Fruit fly (Drosophila melanogaster) whole organism, embryonic: ENCODE measurements around the gene CG13928.

Experiments
- Ada2b ChIP-seq: fragments of 200-800 bp; sonication (Bioruptor generic); IDR thresholded peaks from 2 replicates; pipeline ENCODE4 v1.3.6; 2022; ENCODE audit warnings: missing biosample characterization, missing genetic modification characterization
- CG11504 ChIP-seq: fragments of 200-800 bp; sonication (Bioruptor generic); optimal IDR thresholded peaks from 3 replicates; lab custom pipeline; 2019; ENCODE audit warnings: missing biosample characterization, mild to moderate bottlenecking, missing genetic modification characterization, moderate library complexity
- CG13424 ChIP-seq: fragments of 200-800 bp; sonication (Bioruptor generic); optimal IDR thresholded peaks from 2 replicates; lab custom pipeline; 2019; ENCODE audit warnings: missing biosample characterization, mild to moderate bottlenecking, missing genetic modification characterization, moderate library complexity
- CG13624 ChIP-seq: fragments of 200-800 bp; sonication (Bioruptor generic); optimal IDR thresholded peaks from 2 replicates; lab custom pipeline; 2016; ENCODE audit warnings: missing biosample characterization, missing genetic modification characterization
- CG16863 ChIP-seq: fragments of 200-800 bp; sonication (Bioruptor generic); optimal IDR thresholded peaks from 3 replicates; lab custom pipeline; 2016; ENCODE audit warnings: missing biosample characterization, missing genetic modification characterization
- CG18476 ChIP-seq: fragments of 200-800 bp; sonication (Bioruptor generic); optimal IDR thresholded peaks from 2 replicates; lab custom pipeline; 2016; ENCODE audit warnings: missing biosample characterization, mild to moderate bottlenecking, missing genetic modification characterization
- CG2202 ChIP-seq: fragments of 200-800 bp; sonication (Bioruptor generic); optimal IDR thresholded peaks from 2 replicates; lab custom pipeline; 2018; ENCODE audit warnings: missing biosample characterization, mild to moderate bottlenecking, missing genetic modification characterization
- CG2712 ChIP-seq: fragments of 200-800 bp; optimal IDR thresholded peaks from 3 replicates; lab custom pipeline; 2019; ENCODE audit warnings: missing biosample characterization, mild to moderate bottlenecking, missing genetic modification characterization, moderate library complexity
- CG32532 ChIP-seq: fragments of 200-800 bp; sonication (Bioruptor generic); IDR thresholded peaks from 2 replicates; pipeline ENCODE4 v1.3.6; 2022; ENCODE audit warnings: missing biosample characterization, missing genetic modification characterization
- CG32772 ChIP-seq: fragments of 200-800 bp; sonication (Bioruptor generic); IDR thresholded peaks from 2 replicates; pipeline ENCODE4 v1.3.6; 2022; ENCODE audit warnings: missing biosample characterization, missing genetic modification characterization
- CG34422 ChIP-seq: fragments of 200-800 bp; sonication (Bioruptor generic); IDR thresholded peaks from 3 replicates; pipeline ENCODE4 v1.3.6; 2022; ENCODE audit warnings: missing biosample characterization, missing genetic modification characterization
- CG6654 ChIP-seq: fragments of 200-800 bp; sonication (Bioruptor generic); optimal IDR thresholded peaks from 2 replicates; lab custom pipeline; 2017; ENCODE audit warnings: missing biosample characterization, mild to moderate bottlenecking, missing genetic modification characterization
- CG9437 ChIP-seq: fragments of 200-800 bp; sonication (Bioruptor generic); optimal IDR thresholded peaks from 2 replicates; lab custom pipeline; 2018; ENCODE audit warnings: missing biosample characterization, mild to moderate bottlenecking, missing genetic modification characterization
- Chrac-16 ChIP-seq: fragments of 200-800 bp; sonication (Bioruptor generic); optimal IDR thresholded peaks from 3 replicates; lab custom pipeline; 2016; ENCODE audit warnings: missing biosample characterization, missing genetic modification characterization
- Dad ChIP-seq: fragments of 200-800 bp; sonication (Bioruptor generic); optimal IDR thresholded peaks from 3 replicates; lab custom pipeline; 2016; ENCODE audit warnings: missing biosample characterization, missing genetic modification characterization
- ERR ChIP-seq: fragments of 200-800 bp; sonication (Bioruptor generic); optimal IDR thresholded peaks from 2 replicates; lab custom pipeline; 2016; ENCODE audit warnings: missing biosample characterization, missing genetic modification characterization
- Ets65A ChIP-seq: fragments of 200-800 bp; sonication (Bioruptor generic); peaks from one replicate; lab custom pipeline; 2016; ENCODE audit warnings: missing biosample characterization, missing genetic modification characterization
- Fer3 ChIP-seq: fragments of 200-800 bp; sonication (Bioruptor generic); optimal IDR thresholded peaks from 2 replicates; lab custom pipeline; 2018; ENCODE audit warnings: missing biosample characterization, mild to moderate bottlenecking, missing genetic modification characterization, moderate library complexity
- HLH3B ChIP-seq: fragments of 200-800 bp; sonication (Bioruptor generic); IDR thresholded peaks from 2 replicates; pipeline ENCODE4 v1.3.6; 2022; ENCODE audit warnings: missing biosample characterization, missing genetic modification characterization
- Hr3 ChIP-seq: fragments of 200-800 bp; sonication (Bioruptor generic); optimal IDR thresholded peaks from 3 replicates; lab custom pipeline; 2016; ENCODE audit warnings: missing biosample characterization, missing genetic modification characterization
- Med ChIP-seq: fragments of 200-800 bp; sonication (Bioruptor generic); peaks from one replicate; lab custom pipeline; 2016; ENCODE audit warnings: missing biosample characterization, missing genetic modification characterization, mild to moderate bottlenecking, inconsistent platforms, moderate library complexity
- Mrtf ChIP-seq: fragments of 200-800 bp; sonication (Bioruptor generic); IDR thresholded peaks from 3 replicates; pipeline ENCODE4 v1.3.6; 2022; ENCODE audit warnings: missing biosample characterization, missing genetic modification characterization
- NFAT ChIP-seq: fragments of 200-800 bp; sonication (Bioruptor generic); IDR thresholded peaks from 2 replicates; pipeline ENCODE4 v1.3.6; 2022; ENCODE audit warnings: missing biosample characterization, missing genetic modification characterization
- Nf-YB ChIP-seq: fragments of 200-800 bp; sonication (Bioruptor generic); optimal IDR thresholded peaks from 3 replicates; lab custom pipeline; 2019; ENCODE audit warnings: missing biosample characterization, mild to moderate bottlenecking, missing genetic modification characterization, moderate library complexity
- Rx ChIP-seq: fragments of 200-800 bp; sonication (Bioruptor generic); IDR thresholded peaks from 2 replicates; pipeline ENCODE4 v1.3.6; 2022; ENCODE audit warnings: missing biosample characterization, missing genetic modification characterization
- Six4 ChIP-seq: fragments of 200-800 bp; sonication (Bioruptor generic); optimal IDR thresholded peaks from 2 replicates; lab custom pipeline; 2016; ENCODE audit warnings: missing biosample characterization, missing genetic modification characterization
- abd-A ChIP-seq: fragments of 200-800 bp; sonication (Bioruptor generic); optimal IDR thresholded peaks from 3 replicates; lab custom pipeline; 2019; ENCODE audit warnings: missing biosample characterization, mild to moderate bottlenecking, missing genetic modification characterization, moderate library complexity
- bab2 ChIP-seq: fragments of 200-800 bp; sonication (Bioruptor generic); optimal IDR thresholded peaks from 2 replicates; lab custom pipeline; 2016; ENCODE audit warnings: missing biosample characterization, missing genetic modification characterization
- bbx ChIP-seq: fragments of 200-800 bp; sonication (Bioruptor generic); IDR thresholded peaks from 2 replicates; pipeline ENCODE4 v1.3.6; 2022; ENCODE audit warnings: missing biosample characterization, missing genetic modification characterization; ENCODE audit not compliant: partially characterized antibody
- bcd ChIP-seq: fragments of 200-800 bp; sonication (Bioruptor generic); optimal IDR thresholded peaks from 2 replicates; lab custom pipeline; 2017; ENCODE audit warnings: missing biosample characterization, mild to moderate bottlenecking, missing genetic modification characterization
- bsh ChIP-seq, 2 experiments: fragments of 200-800 bp; sonication (Bioruptor generic); optimal IDR thresholded peaks; 2 replicates each; lab custom pipeline; 2017 to 2018; ENCODE audit warnings: mild to moderate bottlenecking in 2 of 2, missing biosample characterization in 2 of 2, missing genetic modification characterization in 2 of 2, moderate library complexity in 1 of 2
- chif ChIP-seq, 2 experiments: fragments of 200-800 bp; sonication (Bioruptor generic); optimal IDR thresholded peaks; 3 replicates each; lab custom pipeline; 2016; ENCODE audit warnings: missing biosample characterization in 2 of 2, missing genetic modification characterization in 2 of 2
- ci ChIP-seq: fragments of 200-800 bp; sonication (Bioruptor generic); IDR thresholded peaks from 3 replicates; pipeline ENCODE4 v1.3.6; 2022; ENCODE audit warnings: missing biosample characterization, missing genetic modification characterization
- corto ChIP-seq: fragments of 200-800 bp; sonication (Bioruptor generic); optimal IDR thresholded peaks from 2 replicates; lab custom pipeline; 2016; ENCODE audit warnings: missing biosample characterization, mild to moderate bottlenecking, missing genetic modification characterization, moderate library complexity
- fd96Cb ChIP-seq: fragments of 200-800 bp; sonication (Bioruptor generic); optimal IDR thresholded peaks from 2 replicates; lab custom pipeline; 2018; ENCODE audit warnings: missing biosample characterization, mild to moderate bottlenecking, missing genetic modification characterization, moderate library complexity
- gsb ChIP-seq: fragments of 200-800 bp; sonication (Bioruptor generic); IDR thresholded peaks from 2 replicates; pipeline ENCODE4 v1.3.6; 2022; ENCODE audit warnings: missing biosample characterization, missing genetic modification characterization
- ind ChIP-seq: fragments of 200-800 bp; sonication (Bioruptor generic); optimal IDR thresholded peaks from 3 replicates; lab custom pipeline; 2016; ENCODE audit warnings: missing biosample characterization, missing genetic modification characterization
- klu ChIP-seq: fragments of 200-800 bp; sonication (Bioruptor generic); IDR thresholded peaks from 2 replicates; pipeline ENCODE4 v1.3.6; 2022; ENCODE audit warnings: missing biosample characterization, missing genetic modification characterization
- kni ChIP-seq: fragments of 200-800 bp; sonication (Bioruptor generic); optimal IDR thresholded peaks from 3 replicates; lab custom pipeline; 2017; ENCODE audit warnings: mild to moderate bottlenecking, missing biosample characterization, missing genetic modification reagents, missing genetic modification characterization
- lmd ChIP-seq: fragments of 200-800 bp; sonication (Bioruptor generic); IDR thresholded peaks from 2 replicates; pipeline ENCODE4 v1.3.6; 2022; ENCODE audit warnings: missing biosample characterization, missing genetic modification characterization
- odd ChIP-seq: fragments of 200-800 bp; sonication (Bioruptor generic); optimal IDR thresholded peaks from 2 replicates; lab custom pipeline; 2017; ENCODE audit warnings: missing biosample characterization, mild to moderate bottlenecking, missing genetic modification characterization
- pan ChIP-seq, 4 experiments: fragments of >200 bp in 3 of 4; fragments of 200-800 bp in 1 of 4; sonication (Bioruptor generic) in 1 of 4; optimal IDR thresholded peaks in 3 of 4; IDR thresholded peaks in 1 of 4; 2 replicates each; pipeline versions ENCODE4 v1.3.6 to Lab custom; 2017 to 2022; ENCODE audit warnings: missing biosample characterization in 2 of 4, missing genetic modification characterization in 2 of 4, mixed read lengths in 1 of 4
- pb ChIP-seq: fragments of 200-800 bp; sonication (Bioruptor generic); optimal IDR thresholded peaks from 3 replicates; lab custom pipeline; 2016; ENCODE audit warnings: missing biosample characterization, missing genetic modification characterization
- phol ChIP-seq: fragments of 200-800 bp; sonication (Bioruptor generic); optimal IDR thresholded peaks from 3 replicates; lab custom pipeline; 2018; ENCODE audit warnings: missing biosample characterization, mild to moderate bottlenecking, missing genetic modification characterization, moderate library complexity
- scrt ChIP-seq: fragments of 200-800 bp; sonication (Bioruptor generic); optimal IDR thresholded peaks from 2 replicates; lab custom pipeline; 2018; ENCODE audit warnings: missing biosample characterization, mild to moderate bottlenecking, missing genetic modification characterization, moderate library complexity
- sens-2 ChIP-seq: fragments of 200-800 bp; sonication (Bioruptor generic); IDR thresholded peaks from 2 replicates; pipeline ENCODE4 v1.3.6; 2022; ENCODE audit warnings: missing biosample characterization, missing genetic modification characterization
- seq ChIP-seq: fragments of 200-800 bp; sonication (Bioruptor generic); IDR thresholded peaks from 2 replicates; pipeline ENCODE4 v1.3.6; 2022; ENCODE audit warnings: missing biosample characterization, missing genetic modification characterization
- tin ChIP-seq: fragments of 200-800 bp; sonication (Bioruptor generic); optimal IDR thresholded peaks from 3 replicates; lab custom pipeline; 2016; ENCODE audit warnings: missing biosample characterization, missing genetic modification characterization
- zfh1 ChIP-seq: fragments of 200-800 bp; sonication (Bioruptor generic); IDR thresholded peaks from 3 replicates; pipeline ENCODE4 v1.3.6; 2022; ENCODE audit warnings: missing biosample characterization, missing genetic modification characterization

Gene CG13928

dm6 chr3L:1578391-1578948, 49.7 kb downstream of the CG13928 start (continued):
- no peak for TF ChIP-seq kni (GFP tag; lab: Kevin White, UChicago)
- peak; percentile 54; the same call in 2 of the 3 replicates for TF ChIP-seq zfh1 (GFP tag; lab: Robert Waterston, UW)
- peak; percentile 53 for TF ChIP-seq CG13624 (GFP tag; lab: Kevin White, UChicago)
- TF ChIP-seq CG11504: peak; percentile 63
- TF ChIP-seq ERR (GFP tag; lab: Kevin White, UChicago): no peak
- TF ChIP-seq phol (tag; lab: Kevin White, UChicago): peak; percentile 75
- TF ChIP-seq bbx (GFP tag; lab: Robert Waterston, UW): no peak
- no peak for TF ChIP-seq CG34422 (GFP tag; lab: Robert Waterston, UW)
- TF ChIP-seq Rx (GFP tag; lab: Robert Waterston, UW): no peak
- peak; percentile 39; the same call in 1 of the 2 replicates for TF ChIP-seq NFAT (GFP tag; lab: Robert Waterston, UW)
- TF ChIP-seq Chrac-16: peak; percentile 34
- no peak for TF ChIP-seq corto (GFP tag; lab: Kevin White, UChicago)
- TF ChIP-seq bsh (GFP tag; optimal IDR thresholded peaks at IDR 0.05; lab: Kevin White, UChicago): peak in 1 of 2 experiments; percentile 58
- TF ChIP-seq Hr3 (GFP tag; lab: Kevin White, UChicago): peak; percentile 12
- peak; percentile 20 for TF ChIP-seq scrt (GFP tag; lab: Kevin White, UChicago)
- TF ChIP-seq CG13424 (tag; lab: Kevin White, UChicago): peak; percentile 33
- TF ChIP-seq Six4 (GFP tag; lab: Kevin White, UChicago): peak; percentile 46
- peak; percentile 55; the same call in 1 of the 2 replicates for TF ChIP-seq klu (GFP tag; lab: Robert Waterston, UW)
- TF ChIP-seq CG9437 (GFP tag; lab: Kevin White, UChicago): peak; percentile 19
- TF ChIP-seq ind (GFP tag; lab: Kevin White, UChicago): peak; percentile 44
- TF ChIP-seq pb (GFP tag; lab: Kevin White, UChicago): peak; percentile 16
- peak; percentile 50 for TF ChIP-seq lmd (GFP tag; lab: Robert Waterston, UW)
- TF ChIP-seq CG2202: no peak
- TF ChIP-seq tin (GFP tag; lab: Kevin White, UChicago): no peak
- TF ChIP-seq gsb (GFP tag; lab: Robert Waterston, UW): no peak
- no peak for TF ChIP-seq Dad (GFP tag; lab: Kevin White, UChicago)
- peak; percentile 26 for TF ChIP-seq CG16863 (GFP tag; lab: Kevin White, UChicago)
- TF ChIP-seq seq: 0 out of 2 replicates have a peak, but pooled peaks have one; percentile 18
- TF ChIP-seq Fer3 (tag; lab: Kevin White, UChicago): peak; percentile 47
- peak; percentile 43 for TF ChIP-seq CG2712 (tag; lab: Kevin White, UChicago)
- peak; percentile 50 for TF ChIP-seq CG18476 (GFP tag; lab: Kevin White, UChicago)
- peak; percentile 43; the same call in 1 of the 3 replicates for TF ChIP-seq ci (GFP tag; lab: Robert Waterston, UW)
- TF ChIP-seq bcd (GFP tag; lab: Kevin White, UChicago): peak; percentile 21
- TF ChIP-seq pan (optimal IDR thresholded peaks at IDR 0.05; lab: Kevin White, UChicago): no peak
- TF ChIP-seq pan (GFP tag; optimal IDR thresholded peaks at IDR 0.05 in 1 of 2, IDR thresholded peaks at IDR 0.05 in 1 of 2): peak in 1 of 2 experiments; percentile 56
- peak; percentile 41 for TF ChIP-seq fd96Cb (tag; lab: Kevin White, UChicago)
- TF ChIP-seq abd-A (tag; lab: Kevin White, UChicago): no peak
- no peak for TF ChIP-seq sens-2 (GFP tag; lab: Robert Waterston, UW)
- TF ChIP-seq CG32772 (GFP tag; lab: Robert Waterston, UW): 0 out of 2 replicates have a peak, but pooled peaks have one; percentile 5
- TF ChIP-seq bab2: peak; percentile 61
- TF ChIP-seq chif (GFP tag; optimal IDR thresholded peaks at IDR 0.05; lab: Kevin White, UChicago): peak in 1 of 2 experiments; percentile 8
- TF ChIP-seq Med (GFP tag; lab: Kevin White, UChicago): peak; percentile 93
- peak; percentile 96 for TF ChIP-seq Ets65A (GFP tag; lab: Kevin White, UChicago)
- peak; percentile 33; the same call in 1 of the 2 replicates for TF ChIP-seq Ada2b (GFP tag; lab: Robert Waterston, UW)
- TF ChIP-seq CG32532 (GFP tag; lab: Robert Waterston, UW): 0 out of 2 replicates have a peak, but pooled peaks have one; percentile 37
- peak; percentile 50 for TF ChIP-seq odd
- peak; percentile 47; the same call in 1 of the 2 replicates for TF ChIP-seq HLH3B (GFP tag; lab: Robert Waterston, UW)
- no peak for TF ChIP-seq CG6654 (GFP tag; lab: Kevin White, UChicago)
- TF ChIP-seq Nf-YB (GFP tag; lab: Kevin White, UChicago): peak; percentile 2
- TF ChIP-seq Mrtf (GFP tag; lab: Robert Waterston, UW): 0 out of 3 replicates have a peak, but pooled peaks have one; percentile 36
